Fruit fly (Drosophila melanogaster) whole organism, embryonic: ENCODE data around the gene CG45545.
A peak's percentile ranks its signal among the peaks of the same experiment; 100 is the strongest.

Experiments used
- Atf6 ChIP-seq: fragments of 200-800 bp; sonication (Bioruptor generic); IDR thresholded peaks from 2 replicates; pipeline ENCODE4 v1.3.6; 2022; ENCODE audit warnings: missing biosample characterization, missing genetic modification characterization
- CG11247 ChIP-seq: fragments of 200-800 bp; sonication (Bioruptor generic); IDR thresholded peaks from 2 replicates; pipeline ENCODE4 v1.3.6; 2022; ENCODE audit warnings: missing biosample characterization, missing genetic modification characterization
- CG12219 ChIP-seq: fragments of 200-800 bp; sonication (Bioruptor generic); optimal IDR thresholded peaks from 3 replicates; lab custom pipeline; 2018; ENCODE audit warnings: missing biosample characterization, mild to moderate bottlenecking, missing genetic modification characterization
- CG12299 ChIP-seq: fragments of 200-800 bp; sonication (Bioruptor generic); optimal IDR thresholded peaks from 2 replicates; lab custom pipeline; 2018; ENCODE audit warnings: missing biosample characterization, mild to moderate bottlenecking, missing genetic modification characterization
- CG13287 ChIP-seq: fragments of 200-800 bp; sonication (Bioruptor generic); IDR thresholded peaks from 2 replicates; pipeline ENCODE4 v1.3.6; 2022; ENCODE audit warnings: missing biosample characterization, missing genetic modification characterization; ENCODE audit not compliant: partially characterized antibody
- CG13296 ChIP-seq: fragments of 200-800 bp; sonication (Bioruptor generic); optimal IDR thresholded peaks from 3 replicates; lab custom pipeline; 2018; ENCODE audit warnings: missing biosample characterization, mild to moderate bottlenecking, missing genetic modification characterization
- CG15073 ChIP-seq: fragments of 200-800 bp; sonication (Bioruptor generic); optimal IDR thresholded peaks from 2 replicates; lab custom pipeline; 2016; ENCODE audit warnings: missing biosample characterization, missing genetic modification characterization
- CG15479 ChIP-seq: fragments of 200-800 bp; sonication (Bioruptor generic); optimal IDR thresholded peaks from 3 replicates; lab custom pipeline; 2019; ENCODE audit warnings: missing biosample characterization, mild to moderate bottlenecking, missing genetic modification characterization, moderate library complexity
- CG1832 ChIP-seq: fragments of 200-800 bp; sonication (Bioruptor generic); optimal IDR thresholded peaks from 2 replicates; lab custom pipeline; 2017; ENCODE audit warnings: missing biosample characterization, mild to moderate bottlenecking, missing genetic modification characterization, inconsistent platforms
- CG34224 ChIP-seq: fragments of 200-800 bp; sonication (Bioruptor generic); IDR thresholded peaks from 3 replicates; pipeline ENCODE4 v1.3.6; 2022; ENCODE audit warnings: missing biosample characterization, missing genetic modification characterization; ENCODE audit not compliant: partially characterized antibody
- CG3995 ChIP-seq: fragments of 200-800 bp; sonication (Bioruptor generic); optimal IDR thresholded peaks from 3 replicates; lab custom pipeline; 2016; ENCODE audit warnings: missing biosample characterization, missing genetic modification characterization
- CG42726 ChIP-seq: fragments of 200-800 bp; sonication (Bioruptor generic); IDR thresholded peaks from 2 replicates; pipeline ENCODE4 v1.3.6; 2022; ENCODE audit warnings: missing biosample characterization, missing genetic modification characterization; ENCODE audit not compliant: partially characterized antibody
- CG43689 ChIP-seq: fragments of 200-800 bp; sonication (Bioruptor generic); IDR thresholded peaks from 2 replicates; pipeline ENCODE4 v1.3.6; 2022; ENCODE audit warnings: missing biosample characterization, missing genetic modification characterization
- CG9817 ChIP-seq: fragments of 200-800 bp; sonication (Bioruptor generic); optimal IDR thresholded peaks from 2 replicates; lab custom pipeline; 2018; ENCODE audit warnings: missing biosample characterization, mild to moderate bottlenecking, missing genetic modification characterization, moderate library complexity
- Chrac-16 ChIP-seq: fragments of 200-800 bp; sonication (Bioruptor generic); optimal IDR thresholded peaks from 3 replicates; lab custom pipeline; 2016; ENCODE audit warnings: missing biosample characterization, missing genetic modification characterization
- CrebB ChIP-seq: fragments of 200-800 bp; sonication (Bioruptor generic); optimal IDR thresholded peaks from 3 replicates; lab custom pipeline; 2018; ENCODE audit warnings: missing biosample characterization, mild to moderate bottlenecking, missing genetic modification characterization
- Deaf1 ChIP-seq: fragments of 200-800 bp; optimal IDR thresholded peaks from 3 replicates; lab custom pipeline; 2019; ENCODE audit warnings: missing biosample characterization, mild to moderate bottlenecking, missing genetic modification characterization, moderate library complexity
- Dp ChIP-seq: fragments of 200-800 bp; sonication (Bioruptor generic); optimal IDR thresholded peaks from 2 replicates; lab custom pipeline; 2018; ENCODE audit warnings: missing biosample characterization, mild to moderate bottlenecking, missing genetic modification characterization, moderate library complexity
- MBD-R2 ChIP-seq: fragments of 200-800 bp; sonication (Bioruptor generic); IDR thresholded peaks from 2 replicates; pipeline ENCODE4 v1.3.6; 2022; ENCODE audit warnings: missing biosample characterization, missing genetic modification characterization
- Mad ChIP-seq: fragments of 200-800 bp; sonication (Bioruptor generic); optimal IDR thresholded peaks from 2 replicates; lab custom pipeline; 2016; ENCODE audit warnings: missing biosample characterization, missing genetic modification characterization
- Med ChIP-seq: fragments of 200-800 bp; sonication (Bioruptor generic); peaks from one replicate; lab custom pipeline; 2016; ENCODE audit warnings: missing biosample characterization, missing genetic modification characterization, mild to moderate bottlenecking, inconsistent platforms, moderate library complexity
- Spps ChIP-seq: fragments of 200-800 bp; sonication (Bioruptor generic); optimal IDR thresholded peaks from 2 replicates; lab custom pipeline; 2018; ENCODE audit warnings: missing biosample characterization, mild to moderate bottlenecking, missing genetic modification characterization
- Trl ChIP-seq, 3 experiments: fragments of >200 bp in 2 of 3; fragments of 200-800 bp in 1 of 3; sonication (Bioruptor generic) in 1 of 3; optimal IDR thresholded peaks; 2 replicates in 1 of 3; 3 replicates in 2 of 3; lab custom pipeline; 2016 to 2017; ENCODE audit warnings: missing biosample characterization in 1 of 3, missing genetic modification characterization in 1 of 3
- bigmax ChIP-seq: fragments of 200-800 bp; sonication (Bioruptor generic); optimal IDR thresholded peaks from 2 replicates; lab custom pipeline; 2018; ENCODE audit warnings: missing biosample characterization, mild to moderate bottlenecking, missing genetic modification characterization
- bowl ChIP-seq: fragments of 200-800 bp; sonication (Bioruptor generic); IDR thresholded peaks from 2 replicates; pipeline ENCODE4 v1.3.6; 2022; ENCODE audit warnings: missing biosample characterization, missing genetic modification characterization
- bsh ChIP-seq, 2 experiments: fragments of 200-800 bp; sonication (Bioruptor generic); optimal IDR thresholded peaks; 2 replicates each; lab custom pipeline; 2017 to 2018; ENCODE audit warnings: mild to moderate bottlenecking in 2 of 2, missing biosample characterization in 2 of 2, missing genetic modification characterization in 2 of 2, moderate library complexity in 1 of 2
- chn ChIP-seq: fragments of 200-800 bp; sonication (Bioruptor generic); optimal IDR thresholded peaks from 2 replicates; lab custom pipeline; 2016; ENCODE audit warnings: missing biosample characterization, missing genetic modification characterization
- crp ChIP-seq, 2 experiments: fragments of 200-800 bp; sonication (Bioruptor generic); optimal IDR thresholded peaks; 2 replicates in 1 of 2; 3 replicates in 1 of 2; lab custom pipeline; 2017; ENCODE audit warnings: missing biosample characterization in 2 of 2, missing genetic modification characterization in 2 of 2, mild to moderate bottlenecking in 1 of 2, moderate library complexity in 1 of 2
- gem ChIP-seq: fragments of 200-800 bp; sonication (Bioruptor generic); optimal IDR thresholded peaks from 2 replicates; lab custom pipeline; 2019; ENCODE audit warnings: missing biosample characterization, mild to moderate bottlenecking, missing genetic modification characterization, moderate library complexity
- grau ChIP-seq: fragments of 200-800 bp; optimal IDR thresholded peaks from 3 replicates; lab custom pipeline; 2019; ENCODE audit warnings: missing biosample characterization, mild to moderate bottlenecking, missing genetic modification characterization, moderate library complexity
- lbe ChIP-seq: fragments of 200-800 bp; sonication (Bioruptor generic); optimal IDR thresholded peaks from 2 replicates; lab custom pipeline; 2016; ENCODE audit warnings: missing biosample characterization, mild to moderate bottlenecking, missing genetic modification characterization
- pum ChIP-seq: fragments of 200-800 bp; sonication (Bioruptor generic); optimal IDR thresholded peaks from 2 replicates; lab custom pipeline; 2016; ENCODE audit warnings: missing biosample characterization, missing genetic modification characterization
- sd ChIP-seq: fragments of 200-800 bp; sonication (Bioruptor generic); optimal IDR thresholded peaks from 3 replicates; lab custom pipeline; 2018; ENCODE audit warnings: missing biosample characterization, mild to moderate bottlenecking, missing genetic modification characterization, moderate library complexity
- sens-2 ChIP-seq: fragments of 200-800 bp; sonication (Bioruptor generic); IDR thresholded peaks from 2 replicates; pipeline ENCODE4 v1.3.6; 2022; ENCODE audit warnings: missing biosample characterization, missing genetic modification characterization
- seq ChIP-seq: fragments of 200-800 bp; sonication (Bioruptor generic); IDR thresholded peaks from 2 replicates; pipeline ENCODE4 v1.3.6; 2022; ENCODE audit warnings: missing biosample characterization, missing genetic modification characterization
- slou ChIP-seq: fragments of 200-800 bp; sonication (Bioruptor generic); optimal IDR thresholded peaks from 3 replicates; lab custom pipeline; 2016; ENCODE audit warnings: missing biosample characterization, missing genetic modification characterization
- so ChIP-seq: fragments of 200-800 bp; sonication (Bioruptor generic); IDR thresholded peaks from 3 replicates; pipeline ENCODE4 v1.3.6; 2022; ENCODE audit warnings: missing biosample characterization, missing genetic modification characterization
- sr ChIP-seq: fragments of 200-800 bp; sonication (Bioruptor generic); IDR thresholded peaks from 3 replicates; pipeline ENCODE4 v1.3.6; 2022; ENCODE audit warnings: missing biosample characterization, missing genetic modification characterization
- tap ChIP-seq: fragments of 200-800 bp; optimal IDR thresholded peaks from 3 replicates; lab custom pipeline; 2019; ENCODE audit warnings: missing biosample characterization, mild to moderate bottlenecking, missing genetic modification characterization, moderate library complexity

CG45545 gene

DNA sequence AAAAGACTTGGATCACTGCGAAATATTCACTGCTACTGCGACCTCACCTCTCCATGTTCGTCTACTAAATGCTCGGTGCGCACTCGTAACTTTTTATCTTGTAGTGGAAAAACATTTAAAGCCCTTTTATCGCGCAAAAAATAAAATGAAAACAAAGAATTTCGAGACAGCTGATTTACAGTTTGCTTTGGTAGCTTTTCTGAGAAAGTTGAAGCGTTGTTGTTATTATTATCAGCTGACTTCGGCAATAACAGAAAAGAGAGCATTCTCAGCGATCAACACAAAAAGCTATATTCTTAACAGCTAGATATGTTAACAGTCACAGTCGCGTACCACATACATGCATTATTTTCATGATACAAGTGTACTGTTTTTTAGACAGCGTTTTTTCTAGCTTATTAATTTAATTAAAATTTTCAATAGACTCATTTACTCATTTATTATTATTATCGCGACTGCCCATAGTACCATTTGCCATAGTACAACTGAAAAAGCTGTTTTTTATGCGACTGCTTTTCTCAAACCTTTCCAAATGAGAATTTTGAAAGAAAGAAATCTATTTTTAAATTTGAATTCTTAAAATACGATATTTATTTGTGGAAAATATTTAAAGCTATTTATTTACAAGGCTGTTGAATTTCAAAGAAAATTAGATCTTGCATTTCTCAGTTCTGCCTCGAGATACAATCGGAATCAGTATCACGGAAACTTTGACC is 10.5 kb upstream of the CG45545 start, which contains the start of the genes alpha-Est3 and alpha-Est2:
TSS of gene alpha-Est3 (minus strand) at position 487 of the 716 bp plus-strand sequence.
TSS of gene alpha-Est2 (plus strand) at position 666 of the 716 bp plus-strand sequence.
- TF ChIP-seq CG9817 (no peak), CG3995 (GFP tag; lab: Kevin White, UChicago) (peak; percentile 50), Spps (tag; lab: Kevin White, UChicago) (no peak), Trl (optimal IDR thresholded peaks at IDR 0.05; lab: Kevin White, UChicago) (peak in 1 of 2 experiments; percentile 38), Trl (GFP tag; optimal IDR thresholded peaks at IDR 0.05; lab: Kevin White, UChicago) (no peak), tap (tag; lab: Kevin White, UChicago) (no peak), lbe (peak; percentile 22), slou (GFP tag; lab: Kevin White, UChicago) (no peak), CG34224 (peak; percentile 15; the same call in 1 of the 3 replicates), Mad (GFP tag; lab: Kevin White, UChicago) (no peak), sd (tag; lab: Kevin White, UChicago) (peak; percentile 36), CG13296 (GFP tag; lab: Kevin White, UChicago) (no peak), so (no peak), CG15479 (GFP tag; lab: Kevin White, UChicago) (no peak), Chrac-16 (GFP tag; lab: Kevin White, UChicago) (no peak), sens-2 (GFP tag; lab: Robert Waterston, UW) (no peak), CG42726 (GFP tag; lab: Robert Waterston, UW) (no peak), CG12299 (tag; lab: Kevin White, UChicago) (no peak), MBD-R2 (GFP tag; lab: Robert Waterston, UW) (no peak; the same call in 1 of the 2 replicates), grau (tag; lab: Kevin White, UChicago) (no peak), chn (GFP tag; lab: Kevin White, UChicago) (no peak), CG13287 (GFP tag; lab: Robert Waterston, UW) (peak; percentile 24; the same call in 1 of the 2 replicates), sr (GFP tag; lab: Robert Waterston, UW) (no peak), Deaf1 (tag; lab: Kevin White, UChicago) (peak; percentile 36), crp (GFP tag; optimal IDR thresholded peaks at IDR 0.05; lab: Kevin White, UChicago) (peak in 1 of 2 experiments; percentile 75), seq (GFP tag; lab: Robert Waterston, UW) (no peak), CrebB (tag; lab: Kevin White, UChicago) (no peak), Med (GFP tag; lab: Kevin White, UChicago) (peak; percentile 21), CG15073 (GFP tag; lab: Kevin White, UChicago) (peak; percentile 90), CG1832 (GFP tag; lab: Kevin White, UChicago) (no peak), CG11247 (GFP tag; lab: Robert Waterston, UW) (no peak), pum (GFP tag; lab: Kevin White, UChicago) (no peak), bigmax (no peak), Atf6 (GFP tag; lab: Robert Waterston, UW) (no peak), gem (tag; lab: Kevin White, UChicago) (no peak), CG12219 (GFP tag; lab: Kevin White, UChicago) (no peak), bowl (GFP tag; lab: Robert Waterston, UW) (no peak), Dp (no peak), bsh (GFP tag; optimal IDR thresholded peaks at IDR 0.05; lab: Kevin White, UChicago) (no peak), CG43689 (no peak)
